Worm (Caenorhabditis elegans): ENCODE data around the gene M79.2.

ce11 chrX:10624157-10624623 is 4.4 kb downstream of the M79.2 start, which contains the start of gene abl-1:
- TF ChIP-seq zag-1 (tag; optimal IDR thresholded peaks at IDR 0.05) (no peak), egl-27 (tag; optimal IDR thresholded peaks at IDR 0.05) (no peak), mab-5 (tag; optimal IDR thresholded peaks at IDR 0.05) (no peak), lsy-2 (tag; optimal IDR thresholded peaks at IDR 0.05) (peak in 1 of 2 experiments; percentile 5), lin-13 (GFP tag; optimal IDR thresholded peaks at IDR 0.05) (no peak), fos-1 (tag; optimal IDR thresholded peaks at IDR 0.05) (peak; percentile 36), ama-1 (optimal IDR thresholded peaks at IDR 0.05) (no peak), ztf-4 (tag; optimal IDR thresholded peaks at IDR 0.05) (no peak), nhr-11 (tag; optimal IDR thresholded peaks at IDR 0.05) (no peak), nhr-23 (tag; optimal IDR thresholded peaks at IDR 0.05) (no peak)
